Worm (Caenorhabditis elegans) whole organism, L3 larva: ENCODE data around the gene K07C11.7.
A peak's percentile ranks its signal among the peaks of the same experiment; 100 is the strongest.

Source experiments
- R02D3.7 ChIP-seq: fragments of 150-350 bp; optimal IDR thresholded peaks from 2 replicates; lab custom pipeline; 2014; ENCODE audit warnings: missing biosample characterization, missing genetic modification characterization
- ZK546.5 ChIP-seq: sonication (generic microtip); optimal IDR thresholded peaks from 2 replicates; lab custom pipeline; 2017; ENCODE audit warnings: missing biosample characterization, missing genetic modification characterization
- aly-2 ChIP-seq: fragments of 150-350 bp; optimal IDR thresholded peaks from 2 replicates; lab custom pipeline; 2014; ENCODE audit warnings: missing biosample characterization, missing genetic modification characterization
- ama-1 ChIP-seq: fragments of 150-350 bp; optimal IDR thresholded peaks from 2 replicates; lab custom pipeline; 2018
- ceh-16 ChIP-seq: sonication (generic microtip); optimal IDR thresholded peaks from 2 replicates; lab custom pipeline; 2017; ENCODE audit warnings: missing biosample characterization, missing genetic modification characterization
- ceh-28 ChIP-seq: fragments of 150-350 bp; optimal IDR thresholded peaks from 2 replicates; lab custom pipeline; 2014; ENCODE audit warnings: missing biosample characterization, missing genetic modification reagents, missing genetic modification characterization
- ceh-82 ChIP-seq: fragments of 150-350 bp; optimal IDR thresholded peaks from 2 replicates; lab custom pipeline; 2014; ENCODE audit warnings: missing biosample characterization, missing genetic modification characterization
- ceh-9 ChIP-seq: sonication (generic microtip); optimal IDR thresholded peaks from 2 replicates; lab custom pipeline; 2018; ENCODE audit warnings: missing biosample characterization, missing genetic modification characterization
- daf-12 ChIP-seq: fragments of 150-350 bp; optimal IDR thresholded peaks from 2 replicates; lab custom pipeline; 2014; ENCODE audit warnings: missing biosample characterization, missing genetic modification reagents, missing genetic modification characterization
- egl-27 ChIP-seq: sonication (generic microtip); optimal IDR thresholded peaks from 4 replicates; lab custom pipeline; 2017; ENCODE audit warnings: missing biosample characterization, missing genetic modification reagents, missing genetic modification characterization
- egl-5 ChIP-seq: fragments of 150-350 bp; optimal IDR thresholded peaks from 2 replicates; lab custom pipeline; 2017; ENCODE audit warnings: missing biosample characterization, missing genetic modification reagents, missing genetic modification characterization, inconsistent platforms
- elt-1 ChIP-seq: fragments of 150-350 bp; optimal IDR thresholded peaks from 2 replicates; lab custom pipeline; 2014; ENCODE audit warnings: missing biosample characterization, missing genetic modification characterization
- elt-2 ChIP-seq: sonication (generic microtip); optimal IDR thresholded peaks from 2 replicates; lab custom pipeline; 2016; ENCODE audit warnings: missing genetic modification reagents, mild to moderate bottlenecking, missing genetic modification characterization, missing compliant biosample characterization
- elt-3 ChIP-seq, 3 experiments: fragments of 150-350 bp in 1 of 3; sonication (generic microtip) in 2 of 3; optimal IDR thresholded peaks; 2 replicates in 2 of 3; 4 replicates in 1 of 3; lab custom pipeline; 2014 to 2017; ENCODE audit warnings: missing biosample characterization in 3 of 3, missing genetic modification characterization in 3 of 3
- fkh-10 ChIP-seq: sonication (generic microtip); optimal IDR thresholded peaks from 2 replicates; lab custom pipeline; 2017; ENCODE audit warnings: missing biosample characterization, missing genetic modification reagents, missing genetic modification characterization
- fkh-2 ChIP-seq: fragments of 150-350 bp; optimal IDR thresholded peaks from 2 replicates; lab custom pipeline; 2014; ENCODE audit warnings: missing biosample characterization, missing genetic modification reagents, missing genetic modification characterization
- fos-1 ChIP-seq: fragments of 150-350 bp; optimal IDR thresholded peaks from 2 replicates; lab custom pipeline; 2014; ENCODE audit warnings: missing biosample characterization, missing genetic modification characterization
- hmg-11 ChIP-seq: sonication (generic microtip); optimal IDR thresholded peaks from 2 replicates; lab custom pipeline; 2016; ENCODE audit warnings: missing genetic modification characterization, missing compliant biosample characterization
- jun-1 ChIP-seq: fragments of 150-350 bp; optimal IDR thresholded peaks from 2 replicates; lab custom pipeline; 2014; ENCODE audit warnings: missing biosample characterization, missing genetic modification reagents, missing genetic modification characterization
- lin-39 ChIP-seq: fragments of 150-350 bp; optimal IDR thresholded peaks from 2 replicates; lab custom pipeline; 2018; ENCODE audit warnings: missing biosample characterization, missing genetic modification reagents, missing genetic modification characterization
- lsy-12 ChIP-seq: sonication (generic microtip); optimal IDR thresholded peaks from 2 replicates; lab custom pipeline; 2016; ENCODE audit warnings: mild to moderate bottlenecking, missing genetic modification characterization, missing compliant biosample characterization
- mdl-1 ChIP-seq: fragments of 150-350 bp; optimal IDR thresholded peaks from 2 replicates; lab custom pipeline; 2014; ENCODE audit warnings: missing biosample characterization, missing genetic modification characterization
- mml-1 ChIP-seq: fragments of 150-350 bp; sonication (generic microtip); optimal IDR thresholded peaks from 3 replicates; lab custom pipeline; 2014; ENCODE audit warnings: missing biosample characterization, missing genetic modification characterization
- nfya-1 ChIP-seq: sonication (generic microtip); optimal IDR thresholded peaks from 2 replicates; lab custom pipeline; 2017; ENCODE audit warnings: missing genetic modification characterization, mild to moderate bottlenecking, missing compliant biosample characterization, antibody characterized with exemption, moderate library complexity; ENCODE audit not compliant: insufficient read depth
- nhr-11 ChIP-seq: fragments of 150-350 bp; optimal IDR thresholded peaks from 2 replicates; lab custom pipeline; 2014; ENCODE audit warnings: missing biosample characterization, missing genetic modification characterization
- nhr-12 ChIP-seq: fragments of 150-350 bp; optimal IDR thresholded peaks from 2 replicates; lab custom pipeline; 2014; ENCODE audit warnings: missing biosample characterization, missing genetic modification characterization
- nhr-23 ChIP-seq: fragments of 150-350 bp; optimal IDR thresholded peaks from 2 replicates; lab custom pipeline; 2014; ENCODE audit warnings: missing biosample characterization, missing genetic modification reagents, missing genetic modification characterization
- nhr-237 ChIP-seq: fragments of 150-350 bp; optimal IDR thresholded peaks from 2 replicates; lab custom pipeline; 2014; ENCODE audit warnings: missing biosample characterization, missing genetic modification characterization
- nhr-28 ChIP-seq: fragments of 150-350 bp; optimal IDR thresholded peaks from 2 replicates; lab custom pipeline; 2014; ENCODE audit warnings: missing biosample characterization, missing genetic modification characterization
- nhr-43 ChIP-seq: sonication (generic microtip); optimal IDR thresholded peaks from 2 replicates; lab custom pipeline; 2016; ENCODE audit warnings: mild to moderate bottlenecking, missing genetic modification characterization, missing compliant biosample characterization; ENCODE audit not compliant: poor library complexity, severe bottlenecking
- nhr-67 ChIP-seq: fragments of 150-350 bp; optimal IDR thresholded peaks from 2 replicates; lab custom pipeline; 2014; ENCODE audit warnings: missing biosample characterization, missing genetic modification characterization
- nhr-77 ChIP-seq: fragments of 150-350 bp; optimal IDR thresholded peaks from 2 replicates; lab custom pipeline; 2014; ENCODE audit warnings: missing biosample characterization, missing genetic modification characterization
- pha-4 ChIP-seq: fragments of 150-350 bp; optimal IDR thresholded peaks from 2 replicates; lab custom pipeline; 2014; ENCODE audit warnings: missing biosample characterization, missing genetic modification reagents, missing genetic modification characterization
- pqm-1 ChIP-seq: fragments of 150-350 bp; optimal IDR thresholded peaks from 2 replicates; lab custom pipeline; 2017; ENCODE audit warnings: missing biosample characterization, missing genetic modification characterization, inconsistent platforms
- sea-2 ChIP-seq: fragments of 150-350 bp; sonication (generic microtip); optimal IDR thresholded peaks from 4 replicates; lab custom pipeline; 2014; ENCODE audit warnings: missing biosample characterization, missing genetic modification reagents, missing genetic modification characterization
- skn-1 ChIP-seq: fragments of 150-350 bp; optimal IDR thresholded peaks from 2 replicates; lab custom pipeline; 2014; ENCODE audit warnings: missing biosample characterization, missing genetic modification characterization
- snpc-4 ChIP-seq: fragments of 150-350 bp; optimal IDR thresholded peaks from 2 replicates; lab custom pipeline; 2014; ENCODE audit warnings: missing biosample characterization, missing genetic modification characterization
- unc-62 ChIP-seq: fragments of 150-350 bp; sonication (generic microtip); optimal IDR thresholded peaks from 4 replicates; lab custom pipeline; 2014; ENCODE audit warnings: missing biosample characterization, missing genetic modification reagents, missing genetic modification characterization
- zag-1 ChIP-seq: fragments of 150-350 bp; optimal IDR thresholded peaks from 2 replicates; lab custom pipeline; 2014; ENCODE audit warnings: missing biosample characterization, missing genetic modification characterization
- ztf-11 ChIP-seq: fragments of 150-350 bp; optimal IDR thresholded peaks from 2 replicates; lab custom pipeline; 2014; ENCODE audit warnings: missing biosample characterization, missing genetic modification characterization
- ztf-4 ChIP-seq: fragments of 150-350 bp; optimal IDR thresholded peaks from 2 replicates; lab custom pipeline; 2014; ENCODE audit warnings: missing biosample characterization, missing genetic modification characterization

K07C11.7 gene

DNA sequence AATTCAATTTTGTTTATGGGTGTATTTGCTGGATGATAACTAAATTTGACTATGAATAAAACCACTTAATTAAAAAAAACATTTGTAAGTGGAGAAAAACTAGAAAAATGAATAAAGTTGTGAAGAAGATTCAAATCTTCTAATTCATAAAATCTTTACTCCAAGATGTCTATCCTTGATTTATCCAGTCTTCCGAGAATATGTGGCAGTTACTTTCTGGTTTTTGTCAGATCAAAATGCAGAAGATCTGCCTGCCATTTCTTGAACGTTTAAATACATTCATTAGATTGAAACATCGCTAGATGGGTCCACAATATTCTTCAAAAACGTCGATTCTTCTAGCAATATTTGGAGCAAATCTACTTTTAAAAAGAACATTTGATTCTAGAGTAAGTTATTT is 28.0 kb downstream of the K07C11.7 start, which contains the start of gene F20D6.2:
Gene F20D6.2, plus strand, starts transcription at position 301 of the 400 bp plus-strand sequence.
- no peak for TF ChIP-seq elt-1 (tag; lab: Kevin White, UChicago)
- TF ChIP-seq nhr-67, result no peak
- TF ChIP-seq fos-1, result no peak
- no peak for TF ChIP-seq elt-3 (tag; optimal IDR thresholded peaks at IDR 0.05; lab: Kevin White, UChicago)
- TF ChIP-seq hmg-11, result no peak
- TF ChIP-seq egl-5, result no peak
- TF ChIP-seq ceh-28 (tag; lab: Kevin White, UChicago), result no peak
- TF ChIP-seq fkh-2, result no peak
- TF ChIP-seq nhr-237, result no peak
- no peak for TF ChIP-seq ztf-11
- TF ChIP-seq sea-2 (GFP tag; lab: Kevin White, UChicago), result no peak

DNA sequence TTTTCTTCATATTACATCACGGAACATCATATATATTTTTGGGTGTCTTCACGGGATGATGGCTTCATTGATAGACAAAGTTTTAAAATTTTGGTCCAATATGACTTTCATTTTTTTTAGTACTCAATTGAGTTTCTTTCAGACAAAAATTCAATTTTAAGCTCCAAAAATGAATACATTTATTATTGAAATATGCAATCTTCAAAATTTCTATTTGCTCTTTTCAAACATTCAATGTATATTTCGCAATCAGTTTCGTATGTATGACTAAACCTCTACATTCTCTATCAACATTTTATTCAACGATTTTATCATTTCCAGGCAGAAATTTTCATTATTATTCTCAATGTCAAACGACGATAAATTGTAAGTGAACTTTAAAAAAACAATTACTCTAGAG is 30.4 kb downstream of the K07C11.7 start, which contains the start of gene srp-8:
Gene srp-8, plus strand, starts transcription at position 301 of the 400 bp plus-strand sequence.
- TF ChIP-seq aly-2 (tag; lab: Kevin White, UChicago), result no peak
- TF ChIP-seq ztf-4 (tag; lab: Kevin White, UChicago), result no peak
- no peak for TF ChIP-seq ceh-16 (tag; lab: Kevin White, UChicago)
- no peak for TF ChIP-seq elt-2 (tag; lab: Kevin White, UChicago)
- TF ChIP-seq ceh-82 (tag; lab: Kevin White, UChicago), result no peak
- TF ChIP-seq elt-1 (tag; lab: Kevin White, UChicago), result no peak
- TF ChIP-seq egl-27 (tag; lab: Kevin White, UChicago), result no peak
- no peak for TF ChIP-seq lsy-12 (tag; lab: Kevin White, UChicago)
- TF ChIP-seq ztf-11, result no peak
- no peak for TF ChIP-seq daf-12
- no peak for TF ChIP-seq zag-1 (tag; lab: Kevin White, UChicago)
- TF ChIP-seq pqm-1 (tag; lab: Kevin White, UChicago), result no peak
- no peak for TF ChIP-seq nhr-237
- no peak for TF ChIP-seq nhr-12 (tag; lab: Kevin White, UChicago)
- no peak for TF ChIP-seq ZK546.5 (tag; lab: Kevin White, UChicago)
- TF ChIP-seq nhr-28 (tag; lab: Kevin White, UChicago), result no peak
- no peak for TF ChIP-seq lin-39 (tag; lab: Kevin White, UChicago)
- TF ChIP-seq R02D3.7, result no peak
- no peak for TF ChIP-seq snpc-4 (tag; lab: Kevin White, UChicago)

DNA sequence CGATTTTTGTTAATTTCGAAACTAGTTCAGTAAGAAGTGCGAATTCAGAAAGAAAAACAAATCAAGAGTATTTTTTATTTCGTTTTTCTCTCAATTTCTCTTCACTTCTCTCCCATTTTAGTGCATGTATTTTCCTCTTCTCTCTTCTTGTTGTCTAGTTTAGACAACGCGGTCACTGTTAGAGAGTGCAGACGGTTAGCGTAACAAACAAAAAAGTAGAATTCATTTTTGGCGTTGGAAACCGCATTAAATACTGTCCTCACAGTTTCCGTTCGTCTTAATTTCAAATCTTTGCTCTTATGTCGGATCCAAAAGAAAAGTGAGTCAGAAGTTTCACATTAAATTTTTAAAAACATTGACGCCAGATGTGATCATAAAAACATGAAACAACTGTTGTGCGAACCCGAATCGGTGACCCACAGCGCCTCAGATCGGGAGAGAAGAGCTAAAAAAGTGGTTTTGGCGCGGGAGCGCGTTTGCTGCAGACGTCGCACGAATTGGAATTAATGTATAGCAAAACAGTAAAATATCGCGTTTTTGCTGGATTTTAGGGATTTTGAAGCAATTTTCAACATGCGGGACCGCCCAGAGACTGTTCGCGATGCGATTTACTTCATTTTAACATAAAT is 34.7 kb downstream of the K07C11.7 start, which contains the start of gene srp-7:
Gene srp-7, plus strand, starts transcription at position 213 of the 629 bp plus-strand sequence.
- TF ChIP-seq pha-4 (peak; percentile 81), unc-62 (GFP tag; lab: Kevin White, UChicago) (no peak), ama-1 (lab: Kevin White, UChicago) (no peak), nhr-77 (no peak), nfya-1 (tag; lab: Kevin White, UChicago) (peak; percentile 41), hmg-11 (peak; percentile 16), nhr-11 (no peak), nhr-237 (no peak), egl-27 (tag; lab: Kevin White, UChicago) (no peak), elt-2 (tag; lab: Kevin White, UChicago) (peak; percentile 21), ztf-4 (tag; lab: Kevin White, UChicago) (no peak), nhr-67 (no peak), nhr-23 (tag; lab: Kevin White, UChicago) (peak; percentile 38)

DNA sequence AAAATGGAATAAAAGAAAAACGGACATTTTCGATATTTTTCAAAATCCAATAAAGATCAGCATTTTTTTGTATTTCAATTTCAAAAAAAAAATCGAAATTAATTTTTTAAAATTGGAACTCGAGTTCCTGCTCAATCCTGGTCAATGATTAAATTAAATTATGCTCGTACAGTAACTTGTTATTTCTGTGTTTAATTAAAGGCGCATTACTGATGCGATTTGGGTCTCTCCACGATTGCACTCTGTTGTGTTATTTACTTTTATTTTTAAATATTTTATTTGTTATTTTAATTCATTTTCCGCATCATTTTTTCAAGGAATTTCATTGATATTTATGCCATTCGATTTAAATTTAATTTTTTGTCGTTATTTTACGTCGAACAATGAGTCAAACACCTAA is 35.5 kb downstream of the K07C11.7 start:
- TF ChIP-seq pha-4 (no peak), daf-12 (no peak), fkh-10 (GFP tag; lab: Kevin White, UChicago) (no peak), ztf-4 (tag; lab: Kevin White, UChicago) (no peak), ztf-11 (no peak), zag-1 (tag; lab: Kevin White, UChicago) (no peak), aly-2 (tag; lab: Kevin White, UChicago) (no peak), ceh-28 (tag; lab: Kevin White, UChicago) (no peak), sea-2 (GFP tag; lab: Kevin White, UChicago) (no peak), egl-5 (no peak), fos-1 (no peak), nhr-43 (tag; lab: Kevin White, UChicago) (no peak), mdl-1 (tag; lab: Kevin White, UChicago) (no peak), jun-1 (tag; lab: Kevin White, UChicago) (no peak), mml-1 (tag; lab: Kevin White, UChicago) (no peak), lin-39 (tag; lab: Kevin White, UChicago) (no peak), ceh-9 (tag; lab: Kevin White, UChicago) (no peak), skn-1 (tag; lab: Kevin White, UChicago) (no peak), lsy-12 (tag; lab: Kevin White, UChicago) (no peak)
- TF ChIP-seq, all 47 proteins: peak for 0
